Fruit fly (Drosophila melanogaster): Measurements from ENCODE around the gene CG7102.

- no peak for TF ChIP-seq psq (optimal IDR thresholded peaks at IDR 0.05)
- no peak for TF ChIP-seq ttk (optimal IDR thresholded peaks at IDR 0.05)
- no peak for TF ChIP-seq Myc (optimal IDR thresholded peaks at IDR 0.05)
- no peak for TF ChIP-seq insv (optimal IDR thresholded peaks at IDR 0.05)
- TF ChIP-seq h (optimal IDR thresholded peaks at IDR 0.05) = no peak
Observed at dm6 chr2L:7923636-7924301, 36.5 kb upstream of the CG7102 start.
